Fruit fly (Drosophila melanogaster) whole organism, embryonic: Measurements from ENCODE around the gene fry.

Source experiments
- C15 ChIP-seq: fragments of 200-800 bp; sonication (Bioruptor generic); IDR thresholded peaks from 3 replicates; pipeline ENCODE4 v1.3.6; 2022; ENCODE audit warnings: missing biosample characterization, missing genetic modification characterization
- CG1024 ChIP-seq: fragments of 200-800 bp; sonication (Bioruptor generic); IDR thresholded peaks from 2 replicates; pipeline ENCODE4 v1.3.6; 2022; ENCODE audit warnings: missing biosample characterization, missing genetic modification characterization
- CG10431 ChIP-seq: fragments of 200-800 bp; sonication (Bioruptor generic); optimal IDR thresholded peaks from 3 replicates; lab custom pipeline; 2018; ENCODE audit warnings: missing biosample characterization, mild to moderate bottlenecking, missing genetic modification characterization
- CG10959 ChIP-seq: fragments of 200-800 bp; sonication (Bioruptor generic); IDR thresholded peaks from 2 replicates; pipeline ENCODE4 v1.3.6; 2022; ENCODE audit warnings: missing biosample characterization, missing genetic modification characterization
- CG11695 ChIP-seq: fragments of 200-800 bp; sonication (Bioruptor generic); IDR thresholded peaks from 3 replicates; pipeline ENCODE4 v1.3.6; 2022; ENCODE audit warnings: missing biosample characterization, missing genetic modification characterization
- CG12219 ChIP-seq: fragments of 200-800 bp; sonication (Bioruptor generic); optimal IDR thresholded peaks from 3 replicates; lab custom pipeline; 2018; ENCODE audit warnings: missing biosample characterization, mild to moderate bottlenecking, missing genetic modification characterization
- CG12236 ChIP-seq: fragments of 200-800 bp; sonication (Bioruptor generic); optimal IDR thresholded peaks from 2 replicates; lab custom pipeline; 2016; ENCODE audit warnings: missing biosample characterization, missing genetic modification characterization
- CG12659 ChIP-seq: fragments of 200-800 bp; sonication (Bioruptor generic); optimal IDR thresholded peaks from 3 replicates; lab custom pipeline; 2017; ENCODE audit warnings: mild to moderate bottlenecking, missing biosample characterization, missing genetic modification reagents, missing genetic modification characterization
- CG12769 ChIP-seq: fragments of 200-800 bp; sonication (Bioruptor generic); optimal IDR thresholded peaks from 2 replicates; lab custom pipeline; 2019; ENCODE audit warnings: missing biosample characterization, mild to moderate bottlenecking, missing genetic modification characterization, moderate library complexity
- CG14050 ChIP-seq: fragments of 200-800 bp; sonication (Bioruptor generic); IDR thresholded peaks from 3 replicates; pipeline ENCODE4 v1.3.6; 2022; ENCODE audit warnings: missing biosample characterization, missing genetic modification characterization
- CG14965 ChIP-seq: fragments of 200-800 bp; sonication (Bioruptor generic); optimal IDR thresholded peaks from 2 replicates; lab custom pipeline; 2016; ENCODE audit warnings: missing biosample characterization, missing genetic modification characterization, borderline replicate concordance
- CG1603 ChIP-seq: fragments of 200-800 bp; sonication (Bioruptor generic); optimal IDR thresholded peaks from 2 replicates; lab custom pipeline; 2019; ENCODE audit warnings: missing biosample characterization, mild to moderate bottlenecking, missing genetic modification characterization, moderate library complexity
- CG17359 ChIP-seq: fragments of 200-800 bp; sonication (Bioruptor generic); optimal IDR thresholded peaks from 3 replicates; lab custom pipeline; 2018; ENCODE audit warnings: missing biosample characterization, mild to moderate bottlenecking, missing genetic modification characterization, moderate library complexity
- CG17385 ChIP-seq: fragments of 200-800 bp; sonication (Bioruptor generic); optimal IDR thresholded peaks from 3 replicates; lab custom pipeline; 2018; ENCODE audit warnings: missing biosample characterization, mild to moderate bottlenecking, missing genetic modification characterization
- CG17912 ChIP-seq: fragments of 200-800 bp; sonication (Bioruptor generic); optimal IDR thresholded peaks from 2 replicates; lab custom pipeline; 2018; ENCODE audit warnings: missing biosample characterization, mild to moderate bottlenecking, missing genetic modification characterization
- CG18262 ChIP-seq: fragments of 200-800 bp; optimal IDR thresholded peaks from 3 replicates; lab custom pipeline; 2019; ENCODE audit warnings: missing biosample characterization, mild to moderate bottlenecking, missing genetic modification characterization, moderate library complexity
- CG18476 ChIP-seq: fragments of 200-800 bp; sonication (Bioruptor generic); optimal IDR thresholded peaks from 2 replicates; lab custom pipeline; 2016; ENCODE audit warnings: missing biosample characterization, mild to moderate bottlenecking, missing genetic modification characterization
- CG2129 ChIP-seq: fragments of 200-800 bp; sonication (Bioruptor generic); IDR thresholded peaks from 2 replicates; pipeline ENCODE4 v1.3.6; 2022; ENCODE audit warnings: missing biosample characterization, missing genetic modification characterization; ENCODE audit not compliant: partially characterized antibody
- CG30020 ChIP-seq: fragments of 200-800 bp; optimal IDR thresholded peaks from 2 replicates; lab custom pipeline; 2019; ENCODE audit warnings: missing biosample characterization, mild to moderate bottlenecking, missing genetic modification characterization, moderate library complexity
- CG6272 ChIP-seq: fragments of 200-800 bp; sonication (Bioruptor generic); IDR thresholded peaks from 2 replicates; pipeline ENCODE4 v1.3.6; 2022; ENCODE audit warnings: missing biosample characterization, missing genetic modification characterization
- Dad ChIP-seq: fragments of 200-800 bp; sonication (Bioruptor generic); optimal IDR thresholded peaks from 3 replicates; lab custom pipeline; 2016; ENCODE audit warnings: missing biosample characterization, missing genetic modification characterization
- Dfd ChIP-seq, 2 experiments: fragments of >200 bp; optimal IDR thresholded peaks; 2 replicates each; lab custom pipeline; 2017; ENCODE audit warnings: missing biosample characterization in 2 of 2, missing genetic modification characterization in 2 of 2
- Hmr ChIP-seq: fragments of 200-800 bp; sonication (Bioruptor generic); optimal IDR thresholded peaks from 3 replicates; lab custom pipeline; 2017; ENCODE audit warnings: mild to moderate bottlenecking, missing biosample characterization, missing genetic modification reagents, missing genetic modification characterization
- Hr39 ChIP-seq: fragments of >200 bp; optimal IDR thresholded peaks from 2 replicates; lab custom pipeline; 2017
- Max ChIP-seq: fragments of 200-800 bp; sonication (Bioruptor generic); optimal IDR thresholded peaks from 2 replicates; lab custom pipeline; 2016; ENCODE audit warnings: missing biosample characterization, mild to moderate bottlenecking, missing genetic modification characterization
- Myb ChIP-seq: fragments of 200-800 bp; sonication (Bioruptor generic); optimal IDR thresholded peaks from 2 replicates; lab custom pipeline; 2016; ENCODE audit warnings: missing biosample characterization, missing genetic modification characterization
- NFAT ChIP-seq: fragments of 200-800 bp; sonication (Bioruptor generic); IDR thresholded peaks from 2 replicates; pipeline ENCODE4 v1.3.6; 2022; ENCODE audit warnings: missing biosample characterization, missing genetic modification characterization
- NK7.1 ChIP-seq: fragments of 200-800 bp; sonication (Bioruptor generic); optimal IDR thresholded peaks from 3 replicates; lab custom pipeline; 2016; ENCODE audit warnings: missing biosample characterization, missing genetic modification characterization
- Nf-YC ChIP-seq: fragments of 200-800 bp; optimal IDR thresholded peaks from 3 replicates; lab custom pipeline; 2019; ENCODE audit warnings: missing biosample characterization, mild to moderate bottlenecking, missing genetic modification characterization, moderate library complexity
- NfI ChIP-seq: fragments of 200-800 bp; sonication (Bioruptor generic); optimal IDR thresholded peaks from 3 replicates; lab custom pipeline; 2018; ENCODE audit warnings: missing biosample characterization, mild to moderate bottlenecking, missing genetic modification characterization, moderate library complexity
- Opbp ChIP-seq: fragments of 200-800 bp; sonication (Bioruptor generic); IDR thresholded peaks from 3 replicates; pipeline ENCODE4 v1.3.6; 2022; ENCODE audit warnings: missing biosample characterization, missing genetic modification characterization; ENCODE audit not compliant: partially characterized antibody
- PHDP ChIP-seq: fragments of 200-800 bp; sonication (Bioruptor generic); optimal IDR thresholded peaks from 3 replicates; lab custom pipeline; 2018; ENCODE audit warnings: missing biosample characterization, mild to moderate bottlenecking, missing genetic modification characterization, moderate library complexity
- Sox102F ChIP-seq: fragments of 200-800 bp; sonication (Bioruptor generic); optimal IDR thresholded peaks from 2 replicates; lab custom pipeline; 2018; ENCODE audit warnings: missing biosample characterization, mild to moderate bottlenecking, missing genetic modification characterization, moderate library complexity
- ara ChIP-seq: fragments of 200-800 bp; sonication (Bioruptor generic); IDR thresholded peaks from 2 replicates; pipeline ENCODE4 v1.3.6; 2022; ENCODE audit warnings: missing biosample characterization, missing genetic modification characterization
- cas ChIP-seq: fragments of 200-800 bp; sonication (Bioruptor generic); IDR thresholded peaks from 2 replicates; pipeline ENCODE4 v1.3.6; 2022; ENCODE audit warnings: missing biosample characterization, missing genetic modification characterization
- cg ChIP-seq: fragments of 200-800 bp; sonication (Bioruptor generic); optimal IDR thresholded peaks from 3 replicates; lab custom pipeline; 2019; ENCODE audit warnings: missing biosample characterization, mild to moderate bottlenecking, missing genetic modification characterization, moderate library complexity
- corto ChIP-seq: fragments of 200-800 bp; sonication (Bioruptor generic); optimal IDR thresholded peaks from 2 replicates; lab custom pipeline; 2016; ENCODE audit warnings: missing biosample characterization, mild to moderate bottlenecking, missing genetic modification characterization, moderate library complexity
- disco-r ChIP-seq: fragments of 200-800 bp; sonication (Bioruptor generic); optimal IDR thresholded peaks from 2 replicates; lab custom pipeline; 2016; ENCODE audit warnings: missing biosample characterization, missing genetic modification characterization
- fd3F ChIP-seq: fragments of 200-800 bp; sonication (Bioruptor generic); optimal IDR thresholded peaks from 2 replicates; lab custom pipeline; 2018; ENCODE audit warnings: missing biosample characterization, mild to moderate bottlenecking, missing genetic modification characterization, moderate library complexity
- h ChIP-seq: fragments of >200 bp; optimal IDR thresholded peaks from 2 replicates; lab custom pipeline; 2017
- lola ChIP-seq, 3 experiments: fragments of >200 bp in 2 of 3; fragments of 200-800 bp in 1 of 3; sonication (Bioruptor generic) in 1 of 3; optimal IDR thresholded peaks; 2 replicates each; lab custom pipeline; 2017 to 2019; ENCODE audit warnings: missing biosample characterization in 3 of 3, missing genetic modification characterization in 3 of 3, mild to moderate bottlenecking in 1 of 3, moderate library complexity in 1 of 3
- peb ChIP-seq: fragments of 200-800 bp; sonication (Bioruptor generic); IDR thresholded peaks from 2 replicates; pipeline ENCODE4 v1.3.6; 2022; ENCODE audit warnings: missing biosample characterization, missing genetic modification characterization
- pfk ChIP-seq: fragments of 200-800 bp; sonication (Bioruptor generic); optimal IDR thresholded peaks from 2 replicates; lab custom pipeline; 2018; ENCODE audit warnings: missing biosample characterization, mild to moderate bottlenecking, missing genetic modification characterization, moderate library complexity
- repo ChIP-seq: fragments of 200-800 bp; sonication (Bioruptor generic); optimal IDR thresholded peaks from 2 replicates; lab custom pipeline; 2016; ENCODE audit warnings: missing biosample characterization, missing genetic modification characterization
- sens ChIP-seq: fragments of 200-800 bp; sonication (Bioruptor generic); peaks from one replicate; lab custom pipeline; 2016; ENCODE audit warnings: missing biosample characterization, missing genetic modification characterization
- shn ChIP-seq: fragments of 200-800 bp; sonication (Bioruptor generic); optimal IDR thresholded peaks from 3 replicates; lab custom pipeline; 2016; ENCODE audit warnings: missing biosample characterization, missing genetic modification characterization
- sim ChIP-seq: fragments of 200-800 bp; sonication (Bioruptor generic); IDR thresholded peaks from 2 replicates; pipeline ENCODE4 v1.3.6; 2022; ENCODE audit warnings: missing biosample characterization, missing genetic modification characterization
- unc-4 ChIP-seq: fragments of 200-800 bp; sonication (Bioruptor generic); IDR thresholded peaks from 2 replicates; pipeline ENCODE4 v1.3.6; 2022; ENCODE audit warnings: missing biosample characterization, missing genetic modification characterization; ENCODE audit not compliant: partially characterized antibody
- vfl ChIP-seq: fragments of 200-800 bp; sonication (Bioruptor generic); optimal IDR thresholded peaks from 2 replicates; lab custom pipeline; 2016; ENCODE audit warnings: missing biosample characterization, missing genetic modification characterization
- wor ChIP-seq: fragments of 200-800 bp; sonication (Bioruptor generic); IDR thresholded peaks from 2 replicates; pipeline ENCODE4 v1.3.6; 2022; ENCODE audit warnings: missing biosample characterization, missing genetic modification characterization

fry gene

DNA sequence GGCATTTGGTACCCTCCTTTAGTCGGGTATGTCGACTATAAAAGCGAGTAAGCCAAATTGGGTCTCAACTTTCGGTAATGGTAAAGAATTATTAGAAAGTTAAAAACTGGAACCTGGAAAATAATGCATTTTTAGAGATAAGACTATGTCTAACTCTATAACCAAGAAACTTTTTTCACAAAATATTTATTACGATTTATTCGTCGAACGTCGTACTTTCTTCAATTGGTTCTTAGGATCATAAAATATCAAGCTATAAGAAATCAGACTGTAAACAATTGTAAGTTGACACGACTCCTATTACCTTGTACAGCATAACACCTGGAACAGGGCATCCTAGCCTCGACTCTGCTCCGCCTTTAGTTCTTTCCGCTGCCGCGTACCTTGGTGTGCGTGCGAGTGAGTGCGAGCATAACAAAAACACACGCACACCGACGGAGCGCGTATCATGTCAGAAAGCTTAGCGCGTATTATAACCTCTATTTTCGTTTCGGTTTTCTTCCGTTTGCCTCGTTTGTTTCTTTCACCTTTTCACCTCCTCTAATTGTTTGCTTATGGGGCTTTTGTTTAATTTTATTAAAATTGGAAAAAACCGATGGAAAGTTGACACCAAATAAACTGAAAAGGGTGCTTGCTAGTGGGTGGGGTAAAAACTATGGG lies 14.1 kb upstream of the fry start (continued):
- TF ChIP-seq fd3F (GFP tag; lab: Kevin White, UChicago) (peak; percentile 93), ara (peak; percentile 83), CG18262 (tag; lab: Kevin White, UChicago) (peak; percentile 98), Dad (peak; percentile 97), shn (GFP tag; lab: Kevin White, UChicago) (peak; percentile 97), CG17385 (GFP tag; lab: Kevin White, UChicago) (peak; percentile 93), CG10959 (GFP tag; lab: Robert Waterston, UW) (peak; percentile 74; the same call in 1 of the 2 replicates), CG12659 (peak; percentile 98), sim (GFP tag; lab: Robert Waterston, UW) (peak; percentile 51; the same call in 1 of the 2 replicates), Nf-YC (tag; lab: Kevin White, UChicago) (peak; percentile 87), CG30020 (tag; lab: Kevin White, UChicago) (peak; percentile 81), NfI (GFP tag; lab: Kevin White, UChicago) (peak; percentile 94), corto (GFP tag; lab: Kevin White, UChicago) (peak; percentile 56), CG1603 (tag; lab: Kevin White, UChicago) (peak; percentile 86), wor (peak; percentile 89), repo (peak; percentile 92), CG12219 (GFP tag; lab: Kevin White, UChicago) (peak; percentile 88), CG12769 (tag; lab: Kevin White, UChicago) (peak; percentile 83), Myb (peak; percentile 89), cg (peak; percentile 33), CG10431 (GFP tag; lab: Kevin White, UChicago) (peak; percentile 84), cas (GFP tag; lab: Robert Waterston, UW) (peak; percentile 53), unc-4 (no peak; the same call in 1 of the 2 replicates), Opbp (GFP tag; lab: Robert Waterston, UW) (no peak), disco-r (GFP tag; lab: Kevin White, UChicago) (peak; percentile 95), C15 (GFP tag; lab: Robert Waterston, UW) (peak; percentile 69; the same call in 1 of the 3 replicates), lola (GFP tag; optimal IDR thresholded peaks at IDR 0.05; lab: Kevin White, UChicago) (peak in 1 of 3 experiments; percentile 95), Dfd (GFP tag; optimal IDR thresholded peaks at IDR 0.05; lab: Kevin White, UChicago) (no peak), CG2129 (GFP tag; lab: Robert Waterston, UW) (no peak), Hr39 (lab: Kevin White, UChicago) (no peak), Max (GFP tag; lab: Kevin White, UChicago) (peak; percentile 94), CG6272 (GFP tag; lab: Robert Waterston, UW) (peak; percentile 79), h (lab: Kevin White, UChicago) (no peak), pfk (GFP tag; lab: Kevin White, UChicago) (no peak), CG11695 (GFP tag; lab: Robert Waterston, UW) (peak; percentile 93), CG17912 (peak; percentile 64), CG14050 (GFP tag; lab: Robert Waterston, UW) (peak; percentile 72), NFAT (GFP tag; lab: Robert Waterston, UW) (peak; percentile 76), peb (GFP tag; lab: Robert Waterston, UW) (peak; percentile 84), sens (GFP tag; lab: Kevin White, UChicago) (peak; percentile 100), CG17359 (tag; lab: Kevin White, UChicago) (peak; percentile 89), CG14965 (GFP tag; lab: Kevin White, UChicago) (peak; percentile 77), CG18476 (peak; percentile 97), CG1024 (peak; percentile 66), vfl (GFP tag; lab: Kevin White, UChicago) (peak; percentile 93), CG12236 (GFP tag; lab: Kevin White, UChicago) (peak; percentile 94), PHDP (tag; lab: Kevin White, UChicago) (peak; percentile 93), Sox102F (GFP tag; lab: Kevin White, UChicago) (peak; percentile 93), NK7.1 (GFP tag; lab: Kevin White, UChicago) (peak; percentile 94), Hmr (peak; percentile 97)
